Worm (Caenorhabditis elegans) whole organism, early embryonic: ENCODE measurements around the gene Y110A2AL.2.

Experiments
- B0310.2 ChIP-seq: sonication (generic microtip); optimal IDR thresholded peaks from 2 replicates; lab custom pipeline; 2016; ENCODE audit warnings: mild to moderate bottlenecking, missing genetic modification characterization, missing compliant biosample characterization
- F13C5.2 ChIP-seq: sonication (generic microtip); optimal IDR thresholded peaks from 2 replicates; lab custom pipeline; 2017; ENCODE audit warnings: mild to moderate bottlenecking, missing genetic modification characterization, inconsistent platforms, missing compliant biosample characterization
- ama-1 ChIP-seq: fragments of 150-350 bp; optimal IDR thresholded peaks from 2 replicates; lab custom pipeline; 2014
- ceh-13 ChIP-seq: fragments of 200-800 bp; sonication (Bioruptor generic); optimal IDR thresholded peaks from 2 replicates; lab custom pipeline; 2018; ENCODE audit warnings: mild to moderate bottlenecking, missing genetic modification characterization, missing compliant biosample characterization
- ceh-36 ChIP-seq: sonication (generic microtip); optimal IDR thresholded peaks from 2 replicates; lab custom pipeline; 2016; ENCODE audit warnings: missing genetic modification characterization, inconsistent platforms, missing compliant biosample characterization
- ets-7 ChIP-seq: sonication (generic microtip); optimal IDR thresholded peaks from 2 replicates; lab custom pipeline; 2016; ENCODE audit warnings: missing genotype, missing genetic modification characterization, missing compliant biosample characterization
- flt-1 ChIP-seq: fragments of 200-800 bp; sonication (Bioruptor generic); IDR thresholded peaks from 2 replicates; pipeline ENCODE4 v1.3.6; 2022; ENCODE audit warnings: missing genetic modification characterization, missing compliant biosample characterization
- hmbx-1 ChIP-seq: sonication (generic microtip); optimal IDR thresholded peaks from 2 replicates; lab custom pipeline; 2016; ENCODE audit warnings: mild to moderate bottlenecking, missing genetic modification characterization, missing compliant biosample characterization
- sea-1 ChIP-seq: fragments of 200-800 bp; sonication (Bioruptor generic); conservative IDR thresholded peaks from 2 replicates; pipeline ENCODE4 v1.3.6; 2022; ENCODE audit warnings: missing genetic modification characterization, missing compliant biosample characterization
- tbx-37 ChIP-seq: fragments of 200-800 bp; sonication (Bioruptor generic); conservative IDR thresholded peaks from 2 replicates; pipeline ENCODE4 v1.3.6; 2022; ENCODE audit warnings: missing genetic modification reagents, missing genetic modification characterization, missing compliant biosample characterization

DNA sequence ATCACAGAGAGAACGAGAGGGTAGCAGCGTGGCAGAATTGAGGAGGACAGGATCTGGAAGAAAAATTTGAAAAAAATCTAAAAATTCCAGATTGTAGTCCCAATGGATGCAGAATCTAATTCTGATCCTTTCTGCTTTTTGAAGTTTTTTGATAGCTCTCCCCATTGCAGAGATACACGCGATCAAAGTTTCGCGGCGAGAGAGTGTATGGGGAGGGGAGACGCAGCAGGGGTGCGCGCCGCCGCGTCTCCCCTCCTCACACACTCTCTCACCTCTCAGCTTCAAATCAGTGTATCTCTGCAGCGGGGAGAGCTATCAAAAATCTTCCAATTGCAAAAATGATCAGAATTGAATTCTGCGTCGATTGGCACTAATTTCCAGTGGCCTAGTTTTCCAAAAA lies 13.3 kb downstream of the Y110A2AL.2 start:
- TF ChIP-seq sea-1 (no peak), ceh-36 (tag; lab: Kevin White, UChicago) (no peak), ets-7 (no peak), F13C5.2 (tag; lab: Kevin White, UChicago) (no peak), ceh-13 (GFP tag; lab: Kevin White, UChicago) (no peak), flt-1 (GFP tag; lab: Robert Waterston, UW) (peak; percentile 29; the same call in 1 of the 2 replicates), hmbx-1 (tag; lab: Kevin White, UChicago) (no peak), ama-1 (lab: Kevin White, UChicago) (no peak), tbx-37 (no peak; the same call in 1 of the 2 replicates), B0310.2 (tag; lab: Kevin White, UChicago) (no peak)
